Worm (Caenorhabditis elegans): ENCODE results near the gene F44E2.9.

- no peak for TF ChIP-seq unc-39 (tag; optimal IDR thresholded peaks at IDR 0.05)
- no peak for TF ChIP-seq unc-62 (GFP tag; optimal IDR thresholded peaks at IDR 0.05)
- TF ChIP-seq ceh-39 (tag; optimal IDR thresholded peaks at IDR 0.05) = no peak
These were observed 44.5 kb downstream of the F44E2.9 start for ce11 chrIII:8805815-8806214.
